Fruit fly (Drosophila melanogaster) whole organism, adult: ENCODE results near the gene CG32262.
A peak's percentile ranks its signal among the peaks of the same experiment; 100 is the strongest.

Experiments used
- CG11617 ChIP-seq: fragments of 200-800 bp; sonication (Bioruptor generic); optimal IDR thresholded peaks from 2 replicates; lab custom pipeline; 2017; ENCODE audit warnings: mild to moderate bottlenecking, missing biosample characterization, missing genetic modification reagents, missing genetic modification characterization
- CG1620 ChIP-seq: fragments of 200-800 bp; sonication (Bioruptor generic); optimal IDR thresholded peaks from 2 replicates; lab custom pipeline; 2016; ENCODE audit warnings: missing biosample characterization, missing genetic modification characterization
- CG33017 ChIP-seq: fragments of 200-800 bp; sonication (Bioruptor generic); optimal IDR thresholded peaks from 2 replicates; lab custom pipeline; 2018; ENCODE audit warnings: missing biosample characterization, mild to moderate bottlenecking, missing genetic modification characterization, moderate library complexity
- Clk ChIP-seq: fragments of 200-800 bp; sonication (Bioruptor generic); optimal IDR thresholded peaks from 2 replicates; lab custom pipeline; 2017; ENCODE audit warnings: missing biosample characterization, missing genetic modification characterization
- cic ChIP-seq: fragments of 200-800 bp; sonication (Bioruptor generic); optimal IDR thresholded peaks from 2 replicates; lab custom pipeline; 2017; ENCODE audit warnings: missing biosample characterization, mild to moderate bottlenecking, missing genetic modification characterization, moderate library complexity
- cnc ChIP-seq, 2 experiments: fragments of >200 bp; optimal IDR thresholded peaks; 2 replicates each; lab custom pipeline; 2017
- pad ChIP-seq: fragments of 200-800 bp; sonication (Bioruptor generic); optimal IDR thresholded peaks from 3 replicates; lab custom pipeline; 2017; ENCODE audit warnings: missing biosample characterization, missing genetic modification characterization, mild to moderate bottlenecking, moderate library complexity, missing genetic modification reagents
- toe ChIP-seq: fragments of 200-800 bp; sonication (Bioruptor generic); optimal IDR thresholded peaks from 2 replicates; lab custom pipeline; 2016; ENCODE audit warnings: missing biosample characterization, missing genetic modification characterization

DNA sequence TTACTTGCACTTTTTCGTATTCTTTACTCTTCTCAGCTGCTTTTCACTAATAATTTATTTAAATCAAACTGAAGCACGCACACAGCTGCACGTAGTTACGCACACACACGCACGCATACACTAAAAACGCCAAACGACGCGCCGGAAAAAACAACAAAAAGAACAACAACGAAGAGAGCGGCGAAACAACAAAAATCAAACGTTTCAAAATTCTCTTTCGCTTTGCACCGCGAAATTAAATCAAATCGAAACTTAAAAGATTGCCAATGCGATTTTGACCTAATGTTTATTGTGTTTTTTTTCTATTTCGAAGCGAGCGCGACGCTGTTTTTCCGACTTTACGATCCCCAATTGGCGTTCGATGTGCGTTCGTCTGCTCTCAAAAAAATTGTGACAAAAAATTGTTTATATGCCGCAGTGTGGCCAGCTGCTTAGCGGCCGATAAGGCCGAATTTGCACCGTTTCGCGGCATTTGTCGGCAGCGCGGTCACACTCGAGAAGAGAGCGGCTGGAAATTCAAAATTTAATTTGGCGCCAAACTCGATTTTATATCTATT lies 22.3 kb downstream of the CG32262 start:
- TF ChIP-seq toe (GFP tag; lab: Kevin White, UChicago), result no peak
- TF ChIP-seq cnc (optimal IDR thresholded peaks at IDR 0.05; lab: Kevin White, UChicago), result no peak
- TF ChIP-seq Clk (GFP tag; lab: Kevin White, UChicago), result no peak
- peak; percentile 58 for TF ChIP-seq cic (GFP tag; lab: Kevin White, UChicago)
- TF ChIP-seq CG33017 (tag; lab: Kevin White, UChicago), result peak; percentile 48
- no peak for TF ChIP-seq pad (GFP tag; lab: Kevin White, UChicago)
- TF ChIP-seq CG11617, result peak; percentile 23
- peak; percentile 25 for TF ChIP-seq CG1620 (GFP tag; lab: Kevin White, UChicago)
